Worm (Caenorhabditis elegans) whole organism, late embryonic: ENCODE results near the gene H11L12.1.

ENCODE experiments used
- C08G9.2 ChIP-seq: sonication (generic microtip); optimal IDR thresholded peaks from 2 replicates; lab custom pipeline; 2016; ENCODE audit warnings: mild to moderate bottlenecking, missing genetic modification characterization, moderate library complexity, missing compliant biosample characterization
- F13H6.1 ChIP-seq: sonication (generic microtip); optimal IDR thresholded peaks from 2 replicates; lab custom pipeline; 2016; ENCODE audit warnings: missing genetic modification characterization, missing compliant biosample characterization
- T23F11.4 ChIP-seq: fragments of 200-800 bp; sonication (Bioruptor generic); optimal IDR thresholded peaks from 2 replicates; lab custom pipeline; 2018; ENCODE audit warnings: mild to moderate bottlenecking, missing genetic modification characterization, missing compliant biosample characterization
- Y22D7AL.16 ChIP-seq: sonication (generic microtip); optimal IDR thresholded peaks from 2 replicates; lab custom pipeline; 2016; ENCODE audit warnings: missing genetic modification characterization, missing compliant biosample characterization
- ahr-1 ChIP-seq: sonication (generic microtip); optimal IDR thresholded peaks from 2 replicates; lab custom pipeline; 2016; ENCODE audit warnings: missing genetic modification characterization, missing compliant biosample characterization
- ceh-14 ChIP-seq: sonication (generic microtip); optimal IDR thresholded peaks from 2 replicates; lab custom pipeline; 2016; ENCODE audit warnings: missing genotype, missing genetic modification characterization, missing compliant biosample characterization
- ceh-18 ChIP-seq: sonication (generic microtip); optimal IDR thresholded peaks from 2 replicates; lab custom pipeline; 2016; ENCODE audit warnings: missing genetic modification characterization, missing compliant biosample characterization
- ceh-22 ChIP-seq: sonication (generic microtip); optimal IDR thresholded peaks from 2 replicates; lab custom pipeline; 2017; ENCODE audit warnings: missing biosample characterization, missing genetic modification characterization
- ceh-24 ChIP-seq: sonication (generic microtip); optimal IDR thresholded peaks from 2 replicates; lab custom pipeline; 2016; ENCODE audit warnings: mild to moderate bottlenecking, missing genetic modification characterization, missing compliant biosample characterization
- ceh-30 ChIP-seq: fragments of 150-350 bp; optimal IDR thresholded peaks from 2 replicates; lab custom pipeline; 2014; ENCODE audit warnings: missing biosample characterization, missing genetic modification characterization
- ceh-31 ChIP-seq: sonication (generic microtip); optimal IDR thresholded peaks from 2 replicates; lab custom pipeline; 2016; ENCODE audit warnings: missing genetic modification characterization, missing compliant biosample characterization
- ceh-34 ChIP-seq: sonication (generic microtip); optimal IDR thresholded peaks from 2 replicates; lab custom pipeline; 2016; ENCODE audit warnings: mild to moderate bottlenecking, missing genetic modification characterization, missing compliant biosample characterization
- ceh-48 ChIP-seq: sonication (generic microtip); optimal IDR thresholded peaks from 2 replicates; lab custom pipeline; 2016; ENCODE audit warnings: missing genetic modification characterization, inconsistent platforms, missing compliant biosample characterization
- dmd-4 ChIP-seq: sonication (generic microtip); optimal IDR thresholded peaks from 2 replicates; lab custom pipeline; 2016; ENCODE audit warnings: borderline replicate concordance, missing genetic modification characterization, missing compliant biosample characterization
- dve-1 ChIP-seq: sonication (generic microtip); optimal IDR thresholded peaks from 2 replicates; lab custom pipeline; 2017; ENCODE audit warnings: antibody characterized with exemption, mild to moderate bottlenecking, missing genetic modification characterization, missing compliant biosample characterization
- elt-4 ChIP-seq: sonication (generic microtip); optimal IDR thresholded peaks from 2 replicates; lab custom pipeline; 2016; ENCODE audit warnings: missing genetic modification characterization, missing compliant biosample characterization
- fkh-10 ChIP-seq: fragments of 150-350 bp; optimal IDR thresholded peaks from 2 replicates; lab custom pipeline; 2014; ENCODE audit warnings: missing biosample characterization, missing genetic modification reagents, missing genetic modification characterization
- fkh-6 ChIP-seq: sonication (generic microtip); optimal IDR thresholded peaks from 2 replicates; lab custom pipeline; 2016; ENCODE audit warnings: missing genetic modification characterization, missing compliant biosample characterization
- hlh-13 ChIP-seq: fragments of 200-800 bp; sonication (Bioruptor generic); optimal IDR thresholded peaks from 2 replicates; lab custom pipeline; 2018; ENCODE audit warnings: mild to moderate bottlenecking, missing genetic modification characterization, missing compliant biosample characterization
- hlh-30 ChIP-seq: sonication (generic microtip); optimal IDR thresholded peaks from 2 replicates; lab custom pipeline; 2017; ENCODE audit warnings: antibody characterized with exemption, missing genetic modification characterization, missing compliant biosample characterization; ENCODE audit not compliant: insufficient read depth
- hlh-6 ChIP-seq: sonication (generic microtip); optimal IDR thresholded peaks from 2 replicates; lab custom pipeline; 2016; ENCODE audit warnings: missing genotype, missing genetic modification characterization, missing compliant biosample characterization
- hlh-8 ChIP-seq: sonication (generic microtip); optimal IDR thresholded peaks from 2 replicates; lab custom pipeline; 2016; ENCODE audit warnings: missing genotype, missing genetic modification characterization, missing compliant biosample characterization
- lin-11 ChIP-seq: fragments of 200-800 bp; sonication (Bioruptor generic); optimal IDR thresholded peaks from 2 replicates; lab custom pipeline; 2018; ENCODE audit warnings: mild to moderate bottlenecking, missing genetic modification characterization, missing compliant biosample characterization
- nfya-1 ChIP-seq: sonication (generic microtip); optimal IDR thresholded peaks from 2 replicates; lab custom pipeline; 2017; ENCODE audit warnings: missing genetic modification characterization, mild to moderate bottlenecking, missing compliant biosample characterization, antibody characterized with exemption, moderate library complexity
- nhr-232 ChIP-seq: sonication (generic microtip); optimal IDR thresholded peaks from 2 replicates; lab custom pipeline; 2016; ENCODE audit warnings: missing genetic modification characterization, missing compliant biosample characterization
- pag-3 ChIP-seq: sonication (generic microtip); optimal IDR thresholded peaks from 2 replicates; lab custom pipeline; 2016; ENCODE audit warnings: missing compliant biosample characterization, missing genetic modification characterization, borderline replicate concordance
- pha-2 ChIP-seq: sonication (generic microtip); optimal IDR thresholded peaks from 2 replicates; lab custom pipeline; 2017; ENCODE audit warnings: mild to moderate bottlenecking, missing genetic modification characterization, missing compliant biosample characterization
- pha-4 ChIP-seq: fragments of 150-350 bp; optimal IDR thresholded peaks from 2 replicates; lab custom pipeline; 2018; ENCODE audit warnings: missing biosample characterization, missing genetic modification reagents, missing genetic modification characterization
- pqm-1 ChIP-seq: sonication (generic microtip); optimal IDR thresholded peaks from 2 replicates; lab custom pipeline; 2016; ENCODE audit warnings: missing genetic modification characterization, missing compliant biosample characterization
- rnt-1 ChIP-seq: sonication (generic microtip); optimal IDR thresholded peaks from 2 replicates; lab custom pipeline; 2016; ENCODE audit warnings: missing genetic modification characterization, missing compliant biosample characterization
- sdc-2 ChIP-seq: sonication (generic microtip); optimal IDR thresholded peaks from 2 replicates; lab custom pipeline; 2016; ENCODE audit warnings: missing genotype, missing genetic modification characterization, missing compliant biosample characterization
- sox-4 ChIP-seq: sonication (generic microtip); optimal IDR thresholded peaks from 2 replicates; lab custom pipeline; 2017; ENCODE audit warnings: mild to moderate bottlenecking, missing genetic modification characterization, inconsistent platforms, missing compliant biosample characterization
- unc-3 ChIP-seq, 2 experiments: fragments of 200-800 bp in 1 of 2; sonication (Bioruptor generic) in 1 of 2; sonication (generic microtip) in 1 of 2; conservative IDR thresholded peaks in 1 of 2; optimal IDR thresholded peaks in 1 of 2; 2 replicates each; pipeline versions ENCODE4 v1.3.6 to Lab custom; 2016 to 2022; ENCODE audit warnings: missing compliant biosample characterization in 2 of 2, missing genetic modification characterization in 2 of 2, missing genetic modification reagents in 1 of 2
- unc-55 ChIP-seq: sonication (generic microtip); optimal IDR thresholded peaks from 2 replicates; lab custom pipeline; 2017; ENCODE audit warnings: missing biosample characterization, missing genetic modification reagents, missing genetic modification characterization
- zip-5 ChIP-seq: sonication (generic microtip); optimal IDR thresholded peaks from 2 replicates; lab custom pipeline; 2016; ENCODE audit warnings: missing genetic modification characterization, missing compliant biosample characterization
- ztf-16 ChIP-seq: sonication (generic microtip); optimal IDR thresholded peaks from 2 replicates; lab custom pipeline; 2017; ENCODE audit warnings: missing genetic modification characterization, missing compliant biosample characterization

The H11L12.1 gene

DNA sequence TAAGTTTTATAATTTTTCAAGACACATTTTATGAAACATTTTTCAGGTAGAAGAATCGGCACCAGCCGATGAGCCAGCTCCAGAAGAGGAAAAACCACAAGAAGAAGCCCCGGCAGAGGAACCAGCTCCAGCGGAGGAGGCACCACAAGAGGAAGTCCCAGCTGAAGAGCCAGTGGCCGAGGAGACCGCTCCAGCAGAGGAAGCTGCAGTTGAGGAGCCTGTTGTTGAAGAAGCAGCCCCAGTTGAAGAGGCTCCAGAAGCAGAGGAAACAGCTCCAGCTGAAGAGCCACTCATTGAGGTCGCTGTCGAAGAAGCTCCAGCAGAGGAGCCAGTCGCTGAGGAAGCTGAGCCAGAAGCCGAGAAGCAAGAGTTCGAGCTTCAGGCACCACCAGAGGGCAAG is 37.2 kb downstream of the H11L12.1 start:
- no peak for TF ChIP-seq ceh-24 (tag; lab: Kevin White, UChicago)
- no peak for TF ChIP-seq rnt-1 (tag; lab: Kevin White, UChicago)
- no peak for TF ChIP-seq ceh-48 (tag; lab: Kevin White, UChicago)
- no peak for TF ChIP-seq hlh-30 (tag; lab: Kevin White, UChicago)
- no peak for TF ChIP-seq unc-55 (GFP tag; lab: Kevin White, UChicago)
- TF ChIP-seq pqm-1 (tag; lab: Kevin White, UChicago): no peak
- no peak for TF ChIP-seq dve-1
- TF ChIP-seq pha-4 (tag; lab: Kevin White, UChicago): no peak
- TF ChIP-seq pag-3 (tag; lab: Kevin White, UChicago): no peak
- TF ChIP-seq hlh-8 (tag; lab: Kevin White, UChicago): no peak
- TF ChIP-seq sox-4 (tag; lab: Kevin White, UChicago): no peak
- no peak for TF ChIP-seq ceh-31 (tag; lab: Kevin White, UChicago)
- no peak for TF ChIP-seq nfya-1
- no peak for TF ChIP-seq hlh-6 (tag; lab: Kevin White, UChicago)
- no peak for TF ChIP-seq ahr-1 (tag; lab: Kevin White, UChicago)
- TF ChIP-seq ceh-14 (tag; lab: Kevin White, UChicago): no peak
- TF ChIP-seq pha-2 (tag; lab: Kevin White, UChicago): no peak
- no peak for TF ChIP-seq Y22D7AL.16 (tag; lab: Kevin White, UChicago)

DNA sequence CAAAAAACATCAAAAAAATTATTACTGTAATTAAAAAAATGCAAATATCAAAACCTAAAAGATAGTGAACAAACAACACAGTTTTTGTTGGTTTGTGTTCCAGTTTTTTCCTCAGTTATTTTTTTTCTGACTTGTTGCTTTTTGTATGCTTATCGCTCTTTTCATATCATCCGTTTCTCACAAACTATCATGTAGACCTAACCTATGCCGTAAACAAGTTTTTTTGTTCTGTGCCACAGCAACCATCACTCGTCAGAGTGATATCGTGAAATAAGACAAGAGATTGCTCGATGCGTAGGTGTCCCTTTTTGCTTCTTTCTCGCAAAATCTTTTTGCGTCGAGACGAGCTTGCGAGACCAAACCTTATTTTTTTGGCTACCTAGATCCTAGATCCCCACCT is 39.2 kb downstream of the H11L12.1 start:
- no peak for TF ChIP-seq elt-4 (tag; lab: Kevin White, UChicago)
- no peak for TF ChIP-seq ceh-22
- TF ChIP-seq F13H6.1 (tag; lab: Kevin White, UChicago): no peak
- TF ChIP-seq ceh-30: no peak
- TF ChIP-seq nhr-232 (tag; lab: Kevin White, UChicago): no peak
- no peak for TF ChIP-seq dmd-4 (tag; lab: Kevin White, UChicago)
- no peak for TF ChIP-seq fkh-10
- TF ChIP-seq unc-3 (GFP tag; conservative IDR thresholded peaks at IDR 0.05; lab: Robert Waterston, UW): no peak
- no peak for TF ChIP-seq unc-3 (tag; optimal IDR thresholded peaks at IDR 0.05; lab: Kevin White, UChicago)
- no peak for TF ChIP-seq hlh-13
- no peak for TF ChIP-seq fkh-6
- TF ChIP-seq T23F11.4 (GFP tag; lab: Kevin White, UChicago): no peak

DNA sequence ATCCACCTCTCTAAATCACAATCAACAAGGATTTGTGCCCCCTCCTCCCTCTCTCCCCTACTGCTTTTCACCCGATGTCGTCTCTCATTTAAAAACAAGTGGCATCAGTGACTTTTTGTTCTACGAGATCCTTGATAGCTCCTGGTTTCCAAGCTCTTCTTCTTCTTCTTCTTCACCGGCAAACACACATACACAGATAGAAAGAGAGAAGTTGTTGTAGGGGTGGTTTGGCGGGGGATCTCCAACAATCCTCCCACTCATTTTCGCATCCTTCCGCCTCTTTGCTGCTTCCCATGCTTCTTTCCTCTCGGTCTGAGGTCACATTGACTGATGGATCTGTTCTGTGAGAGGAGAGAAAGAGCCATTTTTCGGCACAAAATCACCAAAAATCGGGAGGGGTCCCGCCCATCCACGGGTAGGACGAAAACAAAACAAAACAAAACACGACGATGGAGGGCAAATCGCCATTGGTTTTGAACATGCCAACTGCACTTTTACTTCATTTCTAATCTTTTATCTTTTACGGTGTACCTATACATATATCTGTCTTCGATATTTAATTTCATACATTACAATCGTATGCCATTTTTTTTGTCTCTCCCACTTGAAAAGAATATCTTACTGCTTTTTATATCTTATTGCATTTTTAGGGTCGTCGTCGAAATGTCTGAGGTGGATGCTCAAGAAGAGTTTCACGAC is 41.0 kb downstream of the H11L12.1 start, which contains the start of gene T23E7.2:
Gene T23E7.2 (plus strand): TSS at position 649 of the 699 bp plus-strand sequence.
- TF ChIP-seq dve-1: no peak
- TF ChIP-seq lin-11 (tag; lab: Kevin White, UChicago): no peak
- TF ChIP-seq ceh-34 (tag; lab: Kevin White, UChicago): no peak
- TF ChIP-seq rnt-1 (tag; lab: Kevin White, UChicago): peak; percentile 26
- no peak for TF ChIP-seq sdc-2 (tag; lab: Kevin White, UChicago)
- TF ChIP-seq ztf-16 (tag; lab: Kevin White, UChicago): no peak
- no peak for TF ChIP-seq C08G9.2 (tag; lab: Kevin White, UChicago)
- peak; percentile 30 for TF ChIP-seq nfya-1
- no peak for TF ChIP-seq ceh-31 (tag; lab: Kevin White, UChicago)
- no peak for TF ChIP-seq pag-3 (tag; lab: Kevin White, UChicago)
- TF ChIP-seq ceh-18 (tag; lab: Kevin White, UChicago): peak; percentile 80
- no peak for TF ChIP-seq zip-5 (tag; lab: Kevin White, UChicago)
- no peak for TF ChIP-seq nhr-232 (tag; lab: Kevin White, UChicago)
